Worm (Caenorhabditis elegans) whole organism, late embryonic: ENCODE measurements around the gene mthf-1.

ENCODE experiments used
- F13H6.1 ChIP-seq: sonication (generic microtip); optimal IDR thresholded peaks from 2 replicates; lab custom pipeline; 2016; ENCODE audit warnings: missing genetic modification characterization, missing compliant biosample characterization
- K09A11.1 ChIP-seq: sonication (generic microtip); optimal IDR thresholded peaks from 2 replicates; lab custom pipeline; 2017; ENCODE audit warnings: antibody characterized with exemption, mild to moderate bottlenecking, missing genetic modification characterization, missing compliant biosample characterization; ENCODE audit not compliant: insufficient read depth
- T23F11.4 ChIP-seq: fragments of 200-800 bp; sonication (Bioruptor generic); optimal IDR thresholded peaks from 2 replicates; lab custom pipeline; 2018; ENCODE audit warnings: mild to moderate bottlenecking, missing genetic modification characterization, missing compliant biosample characterization
- Y22D7AL.16 ChIP-seq: sonication (generic microtip); optimal IDR thresholded peaks from 2 replicates; lab custom pipeline; 2016; ENCODE audit warnings: missing genetic modification characterization, missing compliant biosample characterization
- ceh-14 ChIP-seq: sonication (generic microtip); optimal IDR thresholded peaks from 2 replicates; lab custom pipeline; 2016; ENCODE audit warnings: missing genotype, missing genetic modification characterization, missing compliant biosample characterization
- ceh-34 ChIP-seq: sonication (generic microtip); optimal IDR thresholded peaks from 2 replicates; lab custom pipeline; 2016; ENCODE audit warnings: mild to moderate bottlenecking, missing genetic modification characterization, missing compliant biosample characterization
- ceh-45 ChIP-seq: fragments of 200-800 bp; sonication (Bioruptor generic); IDR thresholded peaks from 2 replicates; pipeline ENCODE4 v1.3.6; 2022; ENCODE audit warnings: missing genetic modification reagents, missing genetic modification characterization, missing compliant biosample characterization
- ceh-6 ChIP-seq: fragments of 200-800 bp; sonication (Bioruptor generic); optimal IDR thresholded peaks from 2 replicates; lab custom pipeline; 2018; ENCODE audit warnings: mild to moderate bottlenecking, missing genetic modification characterization, missing compliant biosample characterization
- ceh-9 ChIP-seq: sonication (generic microtip); optimal IDR thresholded peaks from 2 replicates; lab custom pipeline; 2016; ENCODE audit warnings: mild to moderate bottlenecking, missing genetic modification characterization, inconsistent platforms, missing compliant biosample characterization
- dve-1 ChIP-seq: sonication (generic microtip); optimal IDR thresholded peaks from 2 replicates; lab custom pipeline; 2017; ENCODE audit warnings: antibody characterized with exemption, mild to moderate bottlenecking, missing genetic modification characterization, missing compliant biosample characterization
- elt-2 ChIP-seq: sonication (generic microtip); optimal IDR thresholded peaks from 2 replicates; lab custom pipeline; 2016; ENCODE audit warnings: missing genetic modification reagents, missing genetic modification characterization, missing compliant biosample characterization
- fax-1 ChIP-seq: sonication (generic microtip); optimal IDR thresholded peaks from 2 replicates; lab custom pipeline; 2016; ENCODE audit warnings: missing genotype, missing genetic modification characterization, missing compliant biosample characterization
- fkh-10 ChIP-seq: fragments of 150-350 bp; optimal IDR thresholded peaks from 2 replicates; lab custom pipeline; 2014; ENCODE audit warnings: missing biosample characterization, missing genetic modification reagents, missing genetic modification characterization
- fkh-6 ChIP-seq: sonication (generic microtip); optimal IDR thresholded peaks from 2 replicates; lab custom pipeline; 2016; ENCODE audit warnings: missing genetic modification characterization, missing compliant biosample characterization
- gmeb-2 ChIP-seq: sonication (generic microtip); optimal IDR thresholded peaks from 2 replicates; lab custom pipeline; 2016; ENCODE audit warnings: missing genetic modification characterization, inconsistent platforms, missing compliant biosample characterization
- hlh-13 ChIP-seq: fragments of 200-800 bp; sonication (Bioruptor generic); optimal IDR thresholded peaks from 2 replicates; lab custom pipeline; 2018; ENCODE audit warnings: mild to moderate bottlenecking, missing genetic modification characterization, missing compliant biosample characterization
- hlh-15 ChIP-seq: sonication (generic microtip); optimal IDR thresholded peaks from 2 replicates; lab custom pipeline; 2016; ENCODE audit warnings: missing genetic modification characterization, missing compliant biosample characterization
- hlh-30 ChIP-seq: sonication (generic microtip); optimal IDR thresholded peaks from 2 replicates; lab custom pipeline; 2017; ENCODE audit warnings: antibody characterized with exemption, missing genetic modification characterization, missing compliant biosample characterization; ENCODE audit not compliant: insufficient read depth
- hlh-6 ChIP-seq: sonication (generic microtip); optimal IDR thresholded peaks from 2 replicates; lab custom pipeline; 2016; ENCODE audit warnings: missing genotype, missing genetic modification characterization, missing compliant biosample characterization
- hlh-8 ChIP-seq: sonication (generic microtip); optimal IDR thresholded peaks from 2 replicates; lab custom pipeline; 2016; ENCODE audit warnings: missing genotype, missing genetic modification characterization, missing compliant biosample characterization
- lim-6 ChIP-seq: sonication (generic microtip); optimal IDR thresholded peaks from 2 replicates; lab custom pipeline; 2016; ENCODE audit warnings: missing genetic modification characterization, missing compliant biosample characterization
- lin-11 ChIP-seq: fragments of 200-800 bp; sonication (Bioruptor generic); optimal IDR thresholded peaks from 2 replicates; lab custom pipeline; 2018; ENCODE audit warnings: mild to moderate bottlenecking, missing genetic modification characterization, missing compliant biosample characterization
- madf-2 ChIP-seq: sonication (generic microtip); optimal IDR thresholded peaks from 2 replicates; lab custom pipeline; 2017; ENCODE audit warnings: missing genetic modification characterization, missing compliant biosample characterization
- mec-3 ChIP-seq: sonication (generic microtip); optimal IDR thresholded peaks from 2 replicates; lab custom pipeline; 2016; ENCODE audit warnings: borderline replicate concordance, missing genetic modification characterization, missing compliant biosample characterization
- nfya-1 ChIP-seq: sonication (generic microtip); optimal IDR thresholded peaks from 2 replicates; lab custom pipeline; 2017; ENCODE audit warnings: missing genetic modification characterization, mild to moderate bottlenecking, missing compliant biosample characterization, antibody characterized with exemption, moderate library complexity
- odd-2 ChIP-seq: sonication (generic microtip); optimal IDR thresholded peaks from 2 replicates; lab custom pipeline; 2017; ENCODE audit warnings: antibody characterized with exemption, mild to moderate bottlenecking, missing genetic modification characterization, missing compliant biosample characterization
- pag-3 ChIP-seq: sonication (generic microtip); optimal IDR thresholded peaks from 2 replicates; lab custom pipeline; 2016; ENCODE audit warnings: missing compliant biosample characterization, missing genetic modification characterization, borderline replicate concordance
- pat-9 ChIP-seq: fragments of 200-800 bp; sonication (Bioruptor generic); optimal IDR thresholded peaks from 2 replicates; lab custom pipeline; 2018; ENCODE audit warnings: mild to moderate bottlenecking, missing genetic modification characterization, moderate library complexity, missing compliant biosample characterization
- pha-4 ChIP-seq: fragments of 150-350 bp; optimal IDR thresholded peaks from 2 replicates; lab custom pipeline; 2018; ENCODE audit warnings: missing biosample characterization, missing genetic modification reagents, missing genetic modification characterization
- pqm-1 ChIP-seq: sonication (generic microtip); optimal IDR thresholded peaks from 2 replicates; lab custom pipeline; 2016; ENCODE audit warnings: missing genetic modification characterization, missing compliant biosample characterization
- pros-1 ChIP-seq: fragments of 150-350 bp; optimal IDR thresholded peaks from 2 replicates; lab custom pipeline; 2014; ENCODE audit warnings: missing biosample characterization, missing genetic modification reagents, missing genetic modification characterization
- ref-2 ChIP-seq: sonication (generic microtip); optimal IDR thresholded peaks from 2 replicates; lab custom pipeline; 2016; ENCODE audit warnings: missing genetic modification characterization, missing compliant biosample characterization
- rnt-1 ChIP-seq: sonication (generic microtip); optimal IDR thresholded peaks from 2 replicates; lab custom pipeline; 2016; ENCODE audit warnings: missing genetic modification characterization, missing compliant biosample characterization
- sdc-2 ChIP-seq: sonication (generic microtip); optimal IDR thresholded peaks from 2 replicates; lab custom pipeline; 2016; ENCODE audit warnings: missing genotype, missing genetic modification characterization, missing compliant biosample characterization
- sox-2 ChIP-seq: fragments of 200-800 bp; sonication (Bioruptor generic); IDR thresholded peaks from 2 replicates; pipeline ENCODE4 v1.3.6; 2022; ENCODE audit warnings: missing genetic modification reagents, missing genetic modification characterization, missing compliant biosample characterization
- sox-4 ChIP-seq: sonication (generic microtip); optimal IDR thresholded peaks from 2 replicates; lab custom pipeline; 2017; ENCODE audit warnings: mild to moderate bottlenecking, missing genetic modification characterization, inconsistent platforms, missing compliant biosample characterization
- syd-9 ChIP-seq: sonication (generic microtip); optimal IDR thresholded peaks from 2 replicates; lab custom pipeline; 2016; ENCODE audit warnings: mild to moderate bottlenecking, missing genetic modification characterization, moderate library complexity, missing compliant biosample characterization
- tbx-2 ChIP-seq: sonication (generic microtip); optimal IDR thresholded peaks from 2 replicates; lab custom pipeline; 2016; ENCODE audit warnings: missing genetic modification characterization, missing compliant biosample characterization
- ttx-3 ChIP-seq: sonication (generic microtip); optimal IDR thresholded peaks from 2 replicates; lab custom pipeline; 2016; ENCODE audit warnings: missing genetic modification reagents, missing genetic modification characterization, missing compliant biosample characterization
- unc-55 ChIP-seq: sonication (generic microtip); optimal IDR thresholded peaks from 2 replicates; lab custom pipeline; 2017; ENCODE audit warnings: missing biosample characterization, missing genetic modification reagents, missing genetic modification characterization
- zip-5 ChIP-seq: sonication (generic microtip); optimal IDR thresholded peaks from 2 replicates; lab custom pipeline; 2016; ENCODE audit warnings: missing genetic modification characterization, missing compliant biosample characterization

mthf-1 gene

DNA sequence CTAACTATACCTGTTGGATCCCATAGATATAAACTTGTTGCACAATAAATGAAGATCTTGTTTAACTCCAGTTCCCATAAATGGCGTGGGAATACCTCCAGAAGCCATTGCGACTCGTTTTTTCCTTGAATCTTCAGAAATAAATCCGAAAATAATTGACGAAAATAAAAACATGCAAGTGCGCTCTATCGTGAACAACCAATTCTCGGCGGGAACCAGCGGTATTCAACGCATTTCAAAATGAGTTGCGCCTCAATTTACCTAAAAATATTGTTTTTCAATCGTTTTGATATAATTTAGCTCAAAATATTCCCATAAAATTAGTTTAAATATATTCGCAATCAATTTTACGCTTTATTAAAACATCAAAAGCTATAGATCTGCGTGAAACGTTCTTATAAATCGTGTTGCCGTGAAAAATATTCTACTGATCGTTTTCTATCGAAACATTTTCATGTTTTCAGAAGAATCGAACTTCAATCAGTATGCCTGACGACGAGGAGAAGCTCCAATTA is 3.5 kb upstream of the mthf-1 start, which contains the start of the genes snpc-1.1 and spdl-1:
Gene snpc-1.1 (minus strand): TSS at position 200 of the 515 bp plus-strand sequence.
Gene spdl-1 (plus strand): TSS at position 465 of the 515 bp plus-strand sequence.
- TF ChIP-seq ref-2 (tag; lab: Kevin White, UChicago) = no peak
- TF ChIP-seq fkh-6 = no peak
- TF ChIP-seq syd-9 (tag; lab: Kevin White, UChicago) = no peak
- no peak for TF ChIP-seq hlh-15
- no peak for TF ChIP-seq sox-2 (GFP tag; lab: Robert Waterston, UW)
- TF ChIP-seq odd-2 (tag; lab: Kevin White, UChicago) = no peak
- no peak for TF ChIP-seq sox-4
- no peak for TF ChIP-seq hlh-8
- no peak for TF ChIP-seq T23F11.4

- no peak for TF ChIP-seq ceh-45 (GFP tag; lab: Robert Waterston, UW)
- TF ChIP-seq ttx-3 (tag; lab: Kevin White, UChicago) = no peak
- TF ChIP-seq K09A11.1 (tag; lab: Kevin White, UChicago) = no peak
- TF ChIP-seq sox-2 (GFP tag; lab: Robert Waterston, UW) = no peak
- no peak for TF ChIP-seq ceh-6 (GFP tag; lab: Kevin White, UChicago)
- no peak for TF ChIP-seq fkh-10 (GFP tag; lab: Kevin White, UChicago)
- TF ChIP-seq hlh-30 (tag; lab: Kevin White, UChicago) = no peak
- no peak for TF ChIP-seq Y22D7AL.16 (tag; lab: Kevin White, UChicago)
- TF ChIP-seq gmeb-2 (tag; lab: Kevin White, UChicago) = no peak
- no peak for TF ChIP-seq ceh-34 (tag; lab: Kevin White, UChicago)
- no peak for TF ChIP-seq sdc-2 (tag; lab: Kevin White, UChicago)
- TF ChIP-seq F13H6.1 (tag; lab: Kevin White, UChicago) = no peak
- TF ChIP-seq pha-4 = no peak
Measured at ce11 chrII:7778273-7778672, 650 bp upstream of the mthf-1 start.

- TF ChIP-seq elt-2 (tag; lab: Kevin White, UChicago) = peak; percentile 85
- TF ChIP-seq hlh-13 (GFP tag; lab: Kevin White, UChicago) = no peak
Measured at ce11 chrII:7776715-7777114, 908 bp downstream of the mthf-1 start.

ce11 chrII:7776232-7776631 is 1.4 kb downstream of the mthf-1 start:
- TF ChIP-seq zip-5 (no peak), mec-3 (tag; lab: Kevin White, UChicago) (no peak), pha-4 (no peak), pag-3 (tag; lab: Kevin White, UChicago) (no peak), lin-11 (tag; lab: Kevin White, UChicago) (no peak), hlh-30 (tag; lab: Kevin White, UChicago) (no peak), tbx-2 (no peak), gmeb-2 (tag; lab: Kevin White, UChicago) (no peak), ceh-9 (no peak), dve-1 (tag; lab: Kevin White, UChicago) (no peak), ceh-34 (tag; lab: Kevin White, UChicago) (no peak), unc-55 (no peak), K09A11.1 (tag; lab: Kevin White, UChicago) (no peak), ceh-14 (no peak), pqm-1 (tag; lab: Kevin White, UChicago) (no peak)

ce11 chrII:7773427-7773993 is 4.1 kb downstream of the mthf-1 start:
- TF ChIP-seq rnt-1 (tag; lab: Kevin White, UChicago) (no peak), fax-1 (tag; lab: Kevin White, UChicago) (no peak), fkh-6 (no peak), lim-6 (tag; lab: Kevin White, UChicago) (no peak), pros-1 (tag; lab: Kevin White, UChicago) (no peak), hlh-8 (no peak), hlh-13 (GFP tag; lab: Kevin White, UChicago) (no peak), sox-4 (no peak), madf-2 (tag; lab: Kevin White, UChicago) (no peak), hlh-6 (tag; lab: Kevin White, UChicago) (no peak), ceh-6 (GFP tag; lab: Kevin White, UChicago) (no peak), dve-1 (tag; lab: Kevin White, UChicago) (no peak), nfya-1 (no peak), pat-9 (tag; lab: Kevin White, UChicago) (no peak)
